Fruit fly (Drosophila melanogaster) whole organism, embryonic: ENCODE measurements around the gene Ero1L.

Experiments
- Blimp-1 ChIP-seq: fragments of 200-800 bp; sonication (Bioruptor generic); optimal IDR thresholded peaks from 3 replicates; lab custom pipeline; 2018; ENCODE audit warnings: missing biosample characterization, missing genetic modification characterization, mild to moderate bottlenecking, moderate library complexity, missing genetic modification reagents
- CG10209 ChIP-seq: fragments of 200-800 bp; sonication (Bioruptor generic); optimal IDR thresholded peaks from 3 replicates; lab custom pipeline; 2017; ENCODE audit warnings: missing biosample characterization, mild to moderate bottlenecking, missing genetic modification characterization, missing genetic modification reagents
- CG10274 ChIP-seq: fragments of 200-800 bp; sonication (Bioruptor generic); optimal IDR thresholded peaks from 3 replicates; lab custom pipeline; 2017; ENCODE audit warnings: missing biosample characterization, mild to moderate bottlenecking, missing genetic modification characterization
- CG11398 ChIP-seq: fragments of 200-800 bp; sonication (Bioruptor generic); optimal IDR thresholded peaks from 2 replicates; lab custom pipeline; 2016; ENCODE audit warnings: missing biosample characterization, missing genetic modification characterization
- CG12155 ChIP-seq: fragments of 200-800 bp; sonication (Bioruptor generic); optimal IDR thresholded peaks from 3 replicates; lab custom pipeline; 2016; ENCODE audit warnings: missing biosample characterization, missing genetic modification characterization
- CG12219 ChIP-seq: fragments of 200-800 bp; sonication (Bioruptor generic); optimal IDR thresholded peaks from 3 replicates; lab custom pipeline; 2018; ENCODE audit warnings: missing biosample characterization, mild to moderate bottlenecking, missing genetic modification characterization
- CG12236 ChIP-seq: fragments of 200-800 bp; sonication (Bioruptor generic); optimal IDR thresholded peaks from 2 replicates; lab custom pipeline; 2016; ENCODE audit warnings: missing biosample characterization, missing genetic modification characterization
- CG13287 ChIP-seq: fragments of 200-800 bp; sonication (Bioruptor generic); IDR thresholded peaks from 2 replicates; pipeline ENCODE4 v1.3.6; 2022; ENCODE audit warnings: missing biosample characterization, missing genetic modification characterization; ENCODE audit not compliant: partially characterized antibody
- CG16815 ChIP-seq: fragments of 200-800 bp; sonication (Bioruptor generic); optimal IDR thresholded peaks from 3 replicates; lab custom pipeline; 2017; ENCODE audit warnings: missing biosample characterization, mild to moderate bottlenecking, missing genetic modification characterization
- CG17328 ChIP-seq: fragments of 200-800 bp; sonication (Bioruptor generic); IDR thresholded peaks from 2 replicates; pipeline ENCODE4 v1.3.6; 2022; ENCODE audit warnings: missing biosample characterization, missing genetic modification characterization
- CG17359 ChIP-seq: fragments of 200-800 bp; sonication (Bioruptor generic); optimal IDR thresholded peaks from 3 replicates; lab custom pipeline; 2018; ENCODE audit warnings: missing biosample characterization, mild to moderate bottlenecking, missing genetic modification characterization, moderate library complexity
- CG18011 ChIP-seq: fragments of 200-800 bp; sonication (Bioruptor generic); optimal IDR thresholded peaks from 2 replicates; lab custom pipeline; 2017; ENCODE audit warnings: missing biosample characterization, missing genetic modification characterization, mild to moderate bottlenecking, moderate library complexity, missing genotype
- CG30431 ChIP-seq: fragments of 200-800 bp; sonication (Bioruptor generic); optimal IDR thresholded peaks from 2 replicates; lab custom pipeline; 2017; ENCODE audit warnings: missing biosample characterization, missing genetic modification characterization
- CG32532 ChIP-seq: fragments of 200-800 bp; sonication (Bioruptor generic); IDR thresholded peaks from 2 replicates; pipeline ENCODE4 v1.3.6; 2022; ENCODE audit warnings: missing biosample characterization, missing genetic modification characterization
- CG33557 ChIP-seq: fragments of 200-800 bp; sonication (Bioruptor generic); optimal IDR thresholded peaks from 2 replicates; lab custom pipeline; 2019; ENCODE audit warnings: missing biosample characterization, mild to moderate bottlenecking, missing genetic modification characterization, moderate library complexity
- CG3838 ChIP-seq: fragments of 200-800 bp; sonication (Bioruptor generic); optimal IDR thresholded peaks from 3 replicates; lab custom pipeline; 2016; ENCODE audit warnings: missing biosample characterization, missing genetic modification characterization
- CG4404 ChIP-seq: fragments of 200-800 bp; sonication (Bioruptor generic); IDR thresholded peaks from 2 replicates; pipeline ENCODE4 v1.3.6; 2022; ENCODE audit warnings: missing biosample characterization, missing genetic modification characterization
- CG4820 ChIP-seq: fragments of 200-800 bp; sonication (Bioruptor generic); optimal IDR thresholded peaks from 3 replicates; lab custom pipeline; 2016; ENCODE audit warnings: missing biosample characterization, missing genetic modification characterization
- CG6654 ChIP-seq: fragments of 200-800 bp; sonication (Bioruptor generic); optimal IDR thresholded peaks from 2 replicates; lab custom pipeline; 2017; ENCODE audit warnings: missing biosample characterization, mild to moderate bottlenecking, missing genetic modification characterization
- CG6689 ChIP-seq: fragments of 200-800 bp; sonication (Bioruptor generic); IDR thresholded peaks from 2 replicates; pipeline ENCODE4 v1.3.6; 2022; ENCODE audit warnings: missing biosample characterization, missing genetic modification characterization
- CG8089 ChIP-seq: fragments of 200-800 bp; sonication (Bioruptor generic); optimal IDR thresholded peaks from 3 replicates; lab custom pipeline; 2016; ENCODE audit warnings: missing biosample characterization, missing genetic modification characterization
- CTCF ChIP-seq: fragments of 200-800 bp; sonication (Bioruptor generic); optimal IDR thresholded peaks from 2 replicates; lab custom pipeline; 2017; ENCODE audit warnings: missing biosample characterization, mild to moderate bottlenecking, missing genetic modification characterization, moderate library complexity
- Dref ChIP-seq: fragments of 200-800 bp; sonication (Bioruptor generic); IDR thresholded peaks from 2 replicates; pipeline ENCODE4 v1.3.6; 2022; ENCODE audit warnings: missing biosample characterization, missing genetic modification characterization
- E2f1 ChIP-seq: fragments of 200-800 bp; sonication (Bioruptor generic); IDR thresholded peaks from 2 replicates; pipeline ENCODE4 v1.3.6; 2022; ENCODE audit warnings: missing biosample characterization, missing genetic modification characterization
- Ets97D ChIP-seq: fragments of 200-800 bp; sonication (Bioruptor generic); optimal IDR thresholded peaks from 3 replicates; lab custom pipeline; 2016; ENCODE audit warnings: missing biosample characterization, missing genetic modification characterization
- HHEX ChIP-seq: fragments of 200-800 bp; sonication (Bioruptor generic); optimal IDR thresholded peaks from 3 replicates; lab custom pipeline; 2017; ENCODE audit warnings: missing biosample characterization, mild to moderate bottlenecking, missing genetic modification characterization, missing genetic modification reagents
- Hmr ChIP-seq: fragments of 200-800 bp; sonication (Bioruptor generic); optimal IDR thresholded peaks from 3 replicates; lab custom pipeline; 2017; ENCODE audit warnings: mild to moderate bottlenecking, missing biosample characterization, missing genetic modification reagents, missing genetic modification characterization
- Hmx ChIP-seq: fragments of 200-800 bp; sonication (Bioruptor generic); optimal IDR thresholded peaks from 2 replicates; lab custom pipeline; 2016; ENCODE audit warnings: missing biosample characterization, missing genetic modification characterization
- Hr51 ChIP-seq, 2 experiments: fragments of 200-800 bp; sonication (Bioruptor generic); optimal IDR thresholded peaks; 2 replicates in 1 of 2; 3 replicates in 1 of 2; lab custom pipeline; 2016 to 2018; ENCODE audit warnings: missing biosample characterization in 2 of 2, missing genetic modification characterization in 2 of 2, mild to moderate bottlenecking in 1 of 2, moderate library complexity in 1 of 2
- Mad ChIP-seq: fragments of 200-800 bp; sonication (Bioruptor generic); optimal IDR thresholded peaks from 2 replicates; lab custom pipeline; 2016; ENCODE audit warnings: missing biosample characterization, missing genetic modification characterization
- Rx ChIP-seq: fragments of 200-800 bp; sonication (Bioruptor generic); IDR thresholded peaks from 2 replicates; pipeline ENCODE4 v1.3.6; 2022; ENCODE audit warnings: missing biosample characterization, missing genetic modification characterization
- ab ChIP-seq: fragments of 200-800 bp; sonication (Bioruptor generic); optimal IDR thresholded peaks from 2 replicates; lab custom pipeline; 2016; ENCODE audit warnings: missing biosample characterization, missing genetic modification characterization
- ase ChIP-seq: fragments of 200-800 bp; sonication (Bioruptor generic); IDR thresholded peaks from 3 replicates; pipeline ENCODE4 v1.3.6; 2022; ENCODE audit warnings: missing biosample characterization, missing genetic modification characterization
- bbx ChIP-seq: fragments of 200-800 bp; sonication (Bioruptor generic); IDR thresholded peaks from 2 replicates; pipeline ENCODE4 v1.3.6; 2022; ENCODE audit warnings: missing biosample characterization, missing genetic modification characterization; ENCODE audit not compliant: partially characterized antibody
- ci ChIP-seq: fragments of 200-800 bp; sonication (Bioruptor generic); IDR thresholded peaks from 3 replicates; pipeline ENCODE4 v1.3.6; 2022; ENCODE audit warnings: missing biosample characterization, missing genetic modification characterization
- corto ChIP-seq: fragments of 200-800 bp; sonication (Bioruptor generic); optimal IDR thresholded peaks from 2 replicates; lab custom pipeline; 2016; ENCODE audit warnings: missing biosample characterization, mild to moderate bottlenecking, missing genetic modification characterization, moderate library complexity
- croc ChIP-seq: fragments of 200-800 bp; sonication (Bioruptor generic); conservative IDR thresholded peaks from 3 replicates; pipeline ENCODE4 v1.3.6; 2022; ENCODE audit warnings: missing biosample characterization, missing genetic modification characterization
- gcm ChIP-seq: fragments of 200-800 bp; sonication (Bioruptor generic); optimal IDR thresholded peaks from 2 replicates; lab custom pipeline; 2019; ENCODE audit warnings: missing biosample characterization, mild to moderate bottlenecking, missing genetic modification characterization, moderate library complexity
- gro ChIP-seq: fragments of 200-800 bp; sonication (Bioruptor generic); optimal IDR thresholded peaks from 2 replicates; lab custom pipeline; 2016; ENCODE audit warnings: missing biosample characterization, missing genetic modification characterization
- jumu ChIP-seq: fragments of 200-800 bp; sonication (Bioruptor generic); optimal IDR thresholded peaks from 3 replicates; lab custom pipeline; 2016; ENCODE audit warnings: missing biosample characterization, missing genetic modification characterization
- lab ChIP-seq: fragments of 200-800 bp; sonication (Bioruptor generic); optimal IDR thresholded peaks from 3 replicates; lab custom pipeline; 2017; ENCODE audit warnings: missing biosample characterization, missing genetic modification characterization, mild to moderate bottlenecking, moderate library complexity, missing genetic modification reagents
- otp ChIP-seq: fragments of 200-800 bp; sonication (Bioruptor generic); IDR thresholded peaks from 3 replicates; pipeline ENCODE4, ENCODE4 v1.3.6; 2022; ENCODE audit warnings: missing biosample characterization, missing genetic modification characterization
- pita ChIP-seq: fragments of 200-800 bp; sonication (Bioruptor generic); optimal IDR thresholded peaks from 2 replicates; lab custom pipeline; 2017; ENCODE audit warnings: missing biosample characterization, mild to moderate bottlenecking, missing genetic modification characterization
- run ChIP-seq: fragments of 200-800 bp; sonication (Bioruptor generic); optimal IDR thresholded peaks from 3 replicates; lab custom pipeline; 2018; ENCODE audit warnings: missing biosample characterization, mild to moderate bottlenecking, missing genetic modification characterization
- stwl ChIP-seq: fragments of 200-800 bp; sonication (Bioruptor generic); optimal IDR thresholded peaks from 3 replicates; lab custom pipeline; 2018; ENCODE audit warnings: missing biosample characterization, mild to moderate bottlenecking, missing genetic modification characterization, moderate library complexity
- tgo ChIP-seq: fragments of 200-800 bp; sonication (Bioruptor generic); IDR thresholded peaks from 3 replicates; pipeline ENCODE4 v1.3.6; 2022; ENCODE audit warnings: missing biosample characterization, missing genetic modification characterization
- tll ChIP-seq, 2 experiments: fragments of 200-800 bp in 1 of 2; fragments of >200 bp in 1 of 2; sonication (Bioruptor generic) in 1 of 2; optimal IDR thresholded peaks; 2 replicates each; lab custom pipeline; 2017 to 2019; ENCODE audit warnings: missing biosample characterization in 2 of 2, missing genetic modification characterization in 2 of 2, mild to moderate bottlenecking in 1 of 2, moderate library complexity in 1 of 2
- ttk ChIP-seq: fragments of 200-800 bp; sonication (Bioruptor generic); IDR thresholded peaks from 2 replicates; pipeline ENCODE4 v2.1.2; 2022; ENCODE audit warnings: missing biosample characterization, missing genetic modification characterization
- twi ChIP-seq: fragments of 200-800 bp; optimal IDR thresholded peaks from 2 replicates; lab custom pipeline; 2019; ENCODE audit warnings: missing biosample characterization, mild to moderate bottlenecking, missing genetic modification characterization, moderate library complexity
- unc-4 ChIP-seq: fragments of 200-800 bp; sonication (Bioruptor generic); IDR thresholded peaks from 2 replicates; pipeline ENCODE4 v1.3.6; 2022; ENCODE audit warnings: missing biosample characterization, missing genetic modification characterization; ENCODE audit not compliant: partially characterized antibody

Ero1L gene

DNA sequence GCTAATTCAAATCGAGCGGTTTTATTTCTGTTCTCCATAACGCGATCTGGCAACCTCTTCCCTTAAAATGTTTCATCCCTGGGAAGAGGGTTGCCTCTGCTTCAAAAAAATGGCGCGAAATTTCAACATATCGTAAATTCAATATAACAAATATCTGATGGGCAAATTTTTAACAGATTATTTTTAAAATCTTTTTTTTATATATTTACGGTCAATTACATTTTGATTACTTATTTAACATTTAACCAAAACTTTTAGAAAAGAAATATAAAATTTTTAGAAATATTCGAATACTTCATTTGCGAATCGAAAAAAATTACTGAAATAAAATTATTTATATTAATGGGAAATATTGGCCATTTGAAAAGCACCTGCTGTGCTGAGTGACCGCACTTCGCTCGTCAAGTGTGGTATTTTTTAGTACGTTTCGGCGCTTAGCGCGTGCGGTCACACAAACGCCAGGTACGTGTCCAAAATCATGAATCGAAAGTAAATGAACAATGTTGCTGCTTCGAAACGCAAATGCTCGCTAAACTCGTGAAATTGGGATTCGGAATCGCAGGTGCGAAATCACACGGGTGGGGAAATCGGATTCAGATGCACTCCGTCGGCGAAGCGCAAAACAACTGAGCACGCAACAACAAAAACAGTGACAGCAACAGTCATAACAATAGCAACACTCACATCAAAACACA lies at the start of gene Ero1L (continued):
- TF ChIP-seq CG13287 (GFP tag; lab: Robert Waterston, UW) = peak; percentile 50; the same call in 1 of the 2 replicates
- TF ChIP-seq tll (GFP tag; optimal IDR thresholded peaks at IDR 0.05; lab: Kevin White, UChicago) = no peak
- no peak for TF ChIP-seq CG16815 (GFP tag; lab: Kevin White, UChicago)
- TF ChIP-seq bbx (GFP tag; lab: Robert Waterston, UW) = peak; percentile 50
- peak; percentile 72; the same call in 2 of the 3 replicates for TF ChIP-seq ci
- peak; percentile 11 for TF ChIP-seq CG4820 (GFP tag; lab: Kevin White, UChicago)
- peak; percentile 23; the same call in 1 of the 2 replicates for TF ChIP-seq CG32532
- no peak; the same call in 1 of the 2 replicates for TF ChIP-seq E2f1 (GFP tag; lab: Robert Waterston, UW)
- TF ChIP-seq croc (GFP tag; lab: Robert Waterston, UW) = no peak
- TF ChIP-seq CG33557 = no peak
- no peak for TF ChIP-seq corto (GFP tag; lab: Kevin White, UChicago)
- no peak for TF ChIP-seq CG30431 (GFP tag; lab: Kevin White, UChicago)
- TF ChIP-seq unc-4 (GFP tag; lab: Robert Waterston, UW) = no peak
- TF ChIP-seq ab (GFP tag; lab: Kevin White, UChicago) = no peak
- TF ChIP-seq gro (GFP tag; lab: Kevin White, UChicago) = no peak
- peak; percentile 30; the same call in 1 of the 3 replicates for TF ChIP-seq otp (GFP tag; lab: Robert Waterston, UW)
- TF ChIP-seq CG6654 (GFP tag; lab: Kevin White, UChicago) = no peak
- peak; percentile 37 for TF ChIP-seq CG6689 (GFP tag; lab: Robert Waterston, UW)
- TF ChIP-seq Rx (GFP tag; lab: Robert Waterston, UW) = no peak
- no peak for TF ChIP-seq CG12236 (GFP tag; lab: Kevin White, UChicago)
- no peak for TF ChIP-seq CG12219
- TF ChIP-seq ase (GFP tag; lab: Robert Waterston, UW) = no peak
- no peak for TF ChIP-seq tgo (GFP tag; lab: Robert Waterston, UW)
- TF ChIP-seq CG11398 (GFP tag; lab: Kevin White, UChicago) = no peak
- no peak for TF ChIP-seq pita (GFP tag; lab: Kevin White, UChicago)
- TF ChIP-seq Hmr (GFP tag; lab: Kevin White, UChicago) = peak; percentile 26
- no peak for TF ChIP-seq CG8089 (GFP tag; lab: Kevin White, UChicago)
- TF ChIP-seq CTCF (GFP tag; lab: Kevin White, UChicago) = peak; percentile 14
- TF ChIP-seq twi (tag; lab: Kevin White, UChicago) = no peak
- TF ChIP-seq jumu (GFP tag; lab: Kevin White, UChicago) = no peak
- no peak; the same call in 1 of the 2 replicates for TF ChIP-seq CG17328 (GFP tag; lab: Robert Waterston, UW)
- TF ChIP-seq CG10274 (GFP tag; lab: Kevin White, UChicago) = no peak
- peak; percentile 67 for TF ChIP-seq lab (GFP tag; lab: Kevin White, UChicago)
- peak; percentile 29 for TF ChIP-seq CG17359
- no peak for TF ChIP-seq run (tag; lab: Kevin White, UChicago)
- no peak for TF ChIP-seq Hmx (GFP tag; lab: Kevin White, UChicago)
- no peak for TF ChIP-seq CG4404 (GFP tag; lab: Robert Waterston, UW)
- no peak for TF ChIP-seq CG10209 (GFP tag; lab: Kevin White, UChicago)
- peak; percentile 29 for TF ChIP-seq Ets97D (GFP tag; lab: Kevin White, UChicago)
- no peak for TF ChIP-seq gcm (GFP tag; lab: Kevin White, UChicago)
- TF ChIP-seq Blimp-1 = peak; percentile 64
- TF ChIP-seq CG12155 (GFP tag; lab: Kevin White, UChicago) = no peak
- TF ChIP-seq CG18011 (GFP tag; lab: Kevin White, UChicago) = no peak
- TF ChIP-seq CG3838 (GFP tag; lab: Kevin White, UChicago) = no peak
- TF ChIP-seq Hr51 (GFP tag; optimal IDR thresholded peaks at IDR 0.05; lab: Kevin White, UChicago) = peak in 1 of 2 experiments; percentile 54
- TF ChIP-seq stwl (tag; lab: Kevin White, UChicago) = peak; percentile 65
- no peak for TF ChIP-seq HHEX (GFP tag; lab: Kevin White, UChicago)
- no peak for TF ChIP-seq Mad
- no peak for TF ChIP-seq ttk (GFP tag; lab: Robert Waterston, UW)
- peak; percentile 29; the same call in 1 of the 2 replicates for TF ChIP-seq Dref (GFP tag; lab: Robert Waterston, UW)
